Worm (Caenorhabditis elegans) whole organism, L4 larva: ENCODE data around the gene Y77E11A.12.

Source experiments
- F26F4.8 ChIP-seq: fragments of 200-800 bp; sonication (Bioruptor generic); conservative IDR thresholded peaks from 2 replicates; pipeline ENCODE4 v1.3.6; 2022; ENCODE audit warnings: missing genetic modification characterization, missing compliant biosample characterization
- F37D6.2 ChIP-seq: sonication (generic microtip); optimal IDR thresholded peaks from 2 replicates; lab custom pipeline; 2016; ENCODE audit warnings: mild to moderate bottlenecking, missing genetic modification characterization, missing compliant biosample characterization
- F49E8.2 ChIP-seq: sonication (generic microtip); optimal IDR thresholded peaks from 2 replicates; lab custom pipeline; 2016; ENCODE audit warnings: missing compliant biosample characterization, mild to moderate bottlenecking, missing genetic modification characterization, borderline replicate concordance
- T20F7.1 ChIP-seq: fragments of 200-800 bp; sonication (Bioruptor generic); optimal IDR thresholded peaks from 2 replicates; lab custom pipeline; 2018; ENCODE audit warnings: mild to moderate bottlenecking, missing genetic modification characterization, missing compliant biosample characterization
- T26A8.4 ChIP-seq: fragments of 200-800 bp; sonication (Bioruptor generic); IDR thresholded peaks from 2 replicates; pipeline ENCODE4 v1.3.6; 2022; ENCODE audit warnings: missing genetic modification characterization, missing compliant biosample characterization
- Y105C5A.15 ChIP-seq: fragments of 200-800 bp; sonication (Bioruptor generic); IDR thresholded peaks from 2 replicates; pipeline ENCODE4 v1.3.6; 2022; ENCODE audit warnings: missing genetic modification characterization, missing compliant biosample characterization
- Y75B8A.6 ChIP-seq: fragments of 200-800 bp; sonication (Bioruptor generic); IDR thresholded peaks from 2 replicates; pipeline ENCODE4 v1.3.6; 2022; ENCODE audit warnings: missing genetic modification reagents, missing genetic modification characterization, missing compliant biosample characterization
- ZK546.5 ChIP-seq, 2 experiments: sonication (generic microtip); optimal IDR thresholded peaks; 2 replicates each; lab custom pipeline; 2017; ENCODE audit warnings: missing biosample characterization in 2 of 2, missing genetic modification characterization in 2 of 2
- ama-1 ChIP-seq: fragments of 150-350 bp; optimal IDR thresholded peaks from 2 replicates; lab custom pipeline; 2014; ENCODE audit warnings: inconsistent platforms, mixed read lengths
- attf-4 ChIP-seq: sonication (generic microtip); optimal IDR thresholded peaks from 3 replicates; lab custom pipeline; 2017; ENCODE audit warnings: missing biosample characterization, missing genetic modification characterization
- ceh-28 ChIP-seq: fragments of 150-350 bp; optimal IDR thresholded peaks from 2 replicates; lab custom pipeline; 2014; ENCODE audit warnings: missing biosample characterization, missing genetic modification reagents, missing genetic modification characterization
- ceh-32 ChIP-seq: sonication (generic microtip); optimal IDR thresholded peaks from 2 replicates; lab custom pipeline; 2016; ENCODE audit warnings: mild to moderate bottlenecking, missing genetic modification characterization, missing compliant biosample characterization; ENCODE audit not compliant: poor library complexity
- ceh-44 ChIP-seq: fragments of 200-800 bp; sonication (Bioruptor generic); IDR thresholded peaks from 2 replicates; pipeline ENCODE4 v1.3.6; 2022; ENCODE audit warnings: missing genetic modification reagents, missing genetic modification characterization, missing compliant biosample characterization
- ceh-62 ChIP-seq: sonication (generic microtip); optimal IDR thresholded peaks from 2 replicates; lab custom pipeline; 2017; ENCODE audit warnings: missing biosample characterization, missing genetic modification characterization
- ceh-82 ChIP-seq: sonication (generic microtip); optimal IDR thresholded peaks from 2 replicates; lab custom pipeline; 2017; ENCODE audit warnings: missing biosample characterization, missing genetic modification characterization
- ces-1 ChIP-seq: fragments of 150-350 bp; sonication (generic microtip); optimal IDR thresholded peaks from 4 replicates; lab custom pipeline; 2014; ENCODE audit warnings: missing biosample characterization, missing genetic modification reagents, missing genetic modification characterization
- cey-2 ChIP-seq: sonication (generic microtip); optimal IDR thresholded peaks from 3 replicates; lab custom pipeline; 2017; ENCODE audit warnings: missing genetic modification characterization, mild to moderate bottlenecking, missing compliant biosample characterization, antibody characterized with exemption, borderline replicate concordance; ENCODE audit not compliant: insufficient read depth
- ctbp-1 ChIP-seq: fragments of 200-800 bp; sonication (Bioruptor generic); IDR thresholded peaks from 2 replicates; pipeline ENCODE4 v1.3.6; 2022; ENCODE audit warnings: missing genetic modification reagents, missing genetic modification characterization, missing compliant biosample characterization
- daf-12 ChIP-seq: fragments of 150-350 bp; optimal IDR thresholded peaks from 2 replicates; lab custom pipeline; 2014; ENCODE audit warnings: missing biosample characterization, missing genetic modification reagents, missing genetic modification characterization
- daf-16 ChIP-seq, 3 experiments: sonication (generic microtip); optimal IDR thresholded peaks; 2 replicates each; lab custom pipeline; 2016 to 2017; ENCODE audit warnings: missing genetic modification characterization in 3 of 3, missing genetic modification reagents in 3 of 3, mild to moderate bottlenecking in 2 of 3, missing compliant biosample characterization in 2 of 3, missing biosample characterization in 1 of 3, moderate library complexity in 1 of 3
- daf-19 ChIP-seq: fragments of 200-800 bp; sonication (Bioruptor generic); conservative IDR thresholded peaks from 2 replicates; pipeline ENCODE4 v1.3.6; 2022; ENCODE audit warnings: missing genetic modification characterization, missing compliant biosample characterization
- dpl-1 ChIP-seq: fragments of 150-350 bp; optimal IDR thresholded peaks from 2 replicates; lab custom pipeline; 2014; ENCODE audit warnings: missing biosample characterization, missing genetic modification reagents, missing genetic modification characterization
- duxl-1 ChIP-seq: sonication (generic microtip); optimal IDR thresholded peaks from 2 replicates; lab custom pipeline; 2016; ENCODE audit warnings: mild to moderate bottlenecking, missing genetic modification characterization, moderate library complexity, missing compliant biosample characterization; ENCODE audit not compliant: poor library complexity
- egl-43 ChIP-seq: fragments of 200-800 bp; sonication (Bioruptor generic); IDR thresholded peaks from 2 replicates; pipeline ENCODE4 v1.3.6; 2022; ENCODE audit warnings: missing genetic modification reagents, missing genetic modification characterization, missing compliant biosample characterization
- fos-1 ChIP-seq: fragments of 150-350 bp; optimal IDR thresholded peaks from 2 replicates; lab custom pipeline; 2014; ENCODE audit warnings: missing biosample characterization, missing genetic modification characterization
- hif-1 ChIP-seq, 2 experiments: sonication (generic microtip); optimal IDR thresholded peaks; 2 replicates each; lab custom pipeline; 2016 to 2017; ENCODE audit warnings: missing compliant biosample characterization in 2 of 2, missing genetic modification characterization in 2 of 2, missing genetic modification reagents in 2 of 2, missing genotype in 2 of 2, mild to moderate bottlenecking in 1 of 2
- hlh-30 ChIP-seq: sonication (generic microtip); optimal IDR thresholded peaks from 2 replicates; lab custom pipeline; 2017; ENCODE audit warnings: antibody characterized with exemption, mild to moderate bottlenecking, missing genetic modification characterization, missing compliant biosample characterization; ENCODE audit not compliant: insufficient read depth
- hmg-1.1 ChIP-seq: fragments of 200-800 bp; sonication (Bioruptor generic); IDR thresholded peaks from 2 replicates; pipeline ENCODE4 v1.3.6; 2022; ENCODE audit warnings: missing genetic modification reagents, missing genetic modification characterization, missing compliant biosample characterization
- jun-1 ChIP-seq: fragments of 150-350 bp; optimal IDR thresholded peaks from 2 replicates; lab custom pipeline; 2014; ENCODE audit warnings: missing biosample characterization, missing genetic modification reagents, missing genetic modification characterization
- lin-1 ChIP-seq: fragments of 200-800 bp; sonication (Bioruptor generic); IDR thresholded peaks from 2 replicates; pipeline ENCODE4 v1.3.6; 2022; ENCODE audit warnings: missing genetic modification reagents, missing genetic modification characterization, missing compliant biosample characterization
- lin-29 ChIP-seq: fragments of 200-800 bp; sonication (Bioruptor generic); IDR thresholded peaks from 2 replicates; pipeline ENCODE4 v1.3.6; 2022; ENCODE audit warnings: missing genetic modification reagents, missing genetic modification characterization, missing compliant biosample characterization
- lir-3 ChIP-seq: sonication (generic microtip); optimal IDR thresholded peaks from 2 replicates; lab custom pipeline; 2016; ENCODE audit warnings: mild to moderate bottlenecking, missing genetic modification characterization, missing compliant biosample characterization
- madf-5 ChIP-seq, 2 experiments: fragments of 200-800 bp; sonication (Bioruptor generic); IDR thresholded peaks; 2 replicates each; pipeline ENCODE4 v1.3.6; 2022; ENCODE audit warnings: missing compliant biosample characterization in 2 of 2, missing genetic modification characterization in 2 of 2
- mxl-3 ChIP-seq: fragments of 200-800 bp; sonication (Bioruptor generic); optimal IDR thresholded peaks from 2 replicates; lab custom pipeline; 2018; ENCODE audit warnings: mild to moderate bottlenecking, missing genetic modification characterization, missing compliant biosample characterization
- nhr-237 ChIP-seq: sonication (generic microtip); optimal IDR thresholded peaks from 2 replicates; lab custom pipeline; 2017; ENCODE audit warnings: missing biosample characterization, missing genetic modification characterization
- nhr-48 ChIP-seq: sonication (generic microtip); optimal IDR thresholded peaks from 2 replicates; lab custom pipeline; 2016; ENCODE audit warnings: mild to moderate bottlenecking, missing genetic modification characterization, missing compliant biosample characterization
- nhr-6 ChIP-seq: fragments of 150-350 bp; optimal IDR thresholded peaks from 2 replicates; lab custom pipeline; 2014; ENCODE audit warnings: missing biosample characterization, missing genetic modification characterization
- nhr-76 ChIP-seq: fragments of 150-350 bp; optimal IDR thresholded peaks from 2 replicates; lab custom pipeline; 2014; ENCODE audit warnings: missing biosample characterization, missing genetic modification characterization
- pha-4 ChIP-seq, 2 experiments: fragments of 150-350 bp in 1 of 2; fragments of 200-800 bp in 1 of 2; sonication (Bioruptor generic) in 1 of 2; IDR thresholded peaks in 1 of 2; optimal IDR thresholded peaks in 1 of 2; 2 replicates each; pipeline versions ENCODE4 v1.3.6 to Lab custom; 2014 to 2022; ENCODE audit warnings: missing genetic modification characterization in 2 of 2, missing genetic modification reagents in 2 of 2, missing biosample characterization in 1 of 2, missing compliant biosample characterization in 1 of 2
- php-3 ChIP-seq: fragments of 200-800 bp; sonication (Bioruptor generic); IDR thresholded peaks from 2 replicates; pipeline ENCODE4 v1.3.6; 2022; ENCODE audit warnings: missing genetic modification reagents, missing genetic modification characterization, missing compliant biosample characterization
- saeg-2 ChIP-seq: fragments of 200-800 bp; sonication (Bioruptor generic); IDR thresholded peaks from 2 replicates; pipeline ENCODE4 v1.3.6; 2022; ENCODE audit warnings: missing genetic modification reagents, missing genetic modification characterization, missing compliant biosample characterization
- set-16 ChIP-seq: fragments of 200-800 bp; sonication (Bioruptor generic); IDR thresholded peaks from 2 replicates; pipeline ENCODE4 v1.3.6; 2022; ENCODE audit warnings: missing genetic modification reagents, missing genetic modification characterization, missing compliant biosample characterization
- snpc-4 ChIP-seq: fragments of 150-350 bp; optimal IDR thresholded peaks from 2 replicates; lab custom pipeline; 2014; ENCODE audit warnings: missing biosample characterization, missing genetic modification characterization
- spr-1 ChIP-seq: sonication (generic microtip); optimal IDR thresholded peaks from 2 replicates; lab custom pipeline; 2016; ENCODE audit warnings: mild to moderate bottlenecking, missing genetic modification characterization, missing compliant biosample characterization
- spr-3 ChIP-seq: fragments of 200-800 bp; sonication (Bioruptor generic); optimal IDR thresholded peaks from 2 replicates; lab custom pipeline; 2018; ENCODE audit warnings: mild to moderate bottlenecking, missing genetic modification characterization, missing compliant biosample characterization
- tag-97 ChIP-seq: fragments of 200-800 bp; sonication (Bioruptor generic); IDR thresholded peaks from 2 replicates; pipeline ENCODE4 v1.3.6; 2022; ENCODE audit warnings: missing genetic modification characterization, missing compliant biosample characterization
- tra-1 ChIP-seq: fragments of 200-800 bp; sonication (Bioruptor generic); IDR thresholded peaks from 2 replicates; pipeline ENCODE4 v1.3.6; 2022; ENCODE audit warnings: missing genetic modification reagents, missing genetic modification characterization, missing compliant biosample characterization
- vab-7 ChIP-seq: fragments of 200-800 bp; sonication (Bioruptor generic); IDR thresholded peaks from 2 replicates; pipeline ENCODE4 v1.3.6; 2022; ENCODE audit warnings: missing genetic modification reagents, missing genetic modification characterization, missing compliant biosample characterization
- zfp-3 ChIP-seq: fragments of 200-800 bp; sonication (Bioruptor generic); conservative IDR thresholded peaks from 2 replicates; pipeline ENCODE4 v1.3.6; 2022; ENCODE audit warnings: missing genetic modification reagents, missing genetic modification characterization, missing compliant biosample characterization
- ztf-7 ChIP-seq: fragments of 150-350 bp; optimal IDR thresholded peaks from 2 replicates; lab custom pipeline; 2014; ENCODE audit warnings: missing biosample characterization, missing genetic modification characterization

Gene Y77E11A.12

DNA sequence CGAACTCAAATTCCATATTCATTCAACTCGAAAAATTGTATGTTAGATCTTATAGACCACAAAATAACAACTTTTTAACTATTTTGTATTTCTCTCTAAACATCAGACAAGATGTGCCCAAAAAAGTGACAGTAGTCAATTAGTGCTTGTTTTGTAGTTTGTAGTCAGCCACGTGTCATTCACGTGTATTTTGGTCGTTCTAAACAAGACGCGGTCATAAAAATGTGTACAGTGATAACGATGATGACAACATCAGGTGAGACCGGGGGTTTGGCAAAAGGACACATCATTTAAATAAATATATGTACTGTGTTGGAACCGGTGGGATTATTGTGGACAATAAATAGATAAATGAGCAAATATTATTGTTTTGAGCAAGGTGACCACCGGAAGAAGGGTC is 20.7 kb downstream of the Y77E11A.12 start (continued):
- TF ChIP-seq ceh-62 (tag; lab: Kevin White, UChicago), result no peak
- TF ChIP-seq jun-1, result no peak
- TF ChIP-seq F49E8.2 (tag; lab: Kevin White, UChicago), result no peak
- no peak for TF ChIP-seq dpl-1
- no peak for TF ChIP-seq nhr-237
- TF ChIP-seq ctbp-1 (GFP tag; lab: Robert Waterston, UW), result no peak
- TF ChIP-seq daf-16 (GFP tag; optimal IDR thresholded peaks at IDR 0.05; lab: Kevin White, UChicago), result peak in 1 of 2 experiments; percentile 22
- TF ChIP-seq daf-16 (tag; optimal IDR thresholded peaks at IDR 0.05; lab: Kevin White, UChicago), result peak; percentile 98
- TF ChIP-seq ces-1 (GFP tag; lab: Kevin White, UChicago), result no peak
- no peak for TF ChIP-seq vab-7 (GFP tag; lab: Robert Waterston, UW)
- no peak for TF ChIP-seq zfp-3 (GFP tag; lab: Robert Waterston, UW)
- TF ChIP-seq madf-5 (GFP tag; IDR thresholded peaks at IDR 0.05; lab: Robert Waterston, UW), result no peak
- no peak for TF ChIP-seq lin-29 (GFP tag; lab: Robert Waterston, UW)
- no peak for TF ChIP-seq ceh-82
- 0 out of 2 replicates have a peak, but pooled peaks have one; percentile 11 for TF ChIP-seq hmg-1.1 (GFP tag; lab: Robert Waterston, UW)
- no peak for TF ChIP-seq set-16 (GFP tag; lab: Robert Waterston, UW)
- no peak for TF ChIP-seq spr-3 (GFP tag; lab: Kevin White, UChicago)
- TF ChIP-seq ama-1 (lab: Kevin White, UChicago), result no peak
- TF ChIP-seq T20F7.1 (GFP tag; lab: Kevin White, UChicago), result peak; percentile 64
- TF ChIP-seq T26A8.4 (GFP tag; lab: Robert Waterston, UW), result no peak
- TF ChIP-seq F26F4.8 (GFP tag; lab: Robert Waterston, UW), result no peak
- no peak for TF ChIP-seq saeg-2
- TF ChIP-seq attf-4 (tag; lab: Kevin White, UChicago), result no peak
- TF ChIP-seq ceh-44 (GFP tag; lab: Robert Waterston, UW), result no peak
- TF ChIP-seq ztf-7 (tag; lab: Kevin White, UChicago), result no peak
- TF ChIP-seq Y105C5A.15, result no peak
- TF ChIP-seq ceh-28, result no peak
- TF ChIP-seq ZK546.5 (tag; optimal IDR thresholded peaks at IDR 0.05; lab: Kevin White, UChicago), result no peak
- TF ChIP-seq egl-43, result no peak
- TF ChIP-seq nhr-76 (tag; lab: Kevin White, UChicago), result no peak
- TF ChIP-seq php-3, result peak; percentile 85
- no peak for TF ChIP-seq tag-97 (GFP tag; lab: Robert Waterston, UW)
- TF ChIP-seq lin-1, result peak; percentile 28; the same call in 1 of the 2 replicates
- no peak for TF ChIP-seq fos-1
- no peak for TF ChIP-seq lir-3 (tag; lab: Kevin White, UChicago)
- TF ChIP-seq cey-2, result peak; percentile 2
- no peak for TF ChIP-seq Y75B8A.6 (GFP tag; lab: Robert Waterston, UW)
- peak; percentile 28 for TF ChIP-seq nhr-6 (tag; lab: Kevin White, UChicago)
- no peak for TF ChIP-seq daf-19 (GFP tag; lab: Robert Waterston, UW)
- TF ChIP-seq spr-1 (tag; lab: Kevin White, UChicago), result no peak
- TF ChIP-seq tra-1 (GFP tag; lab: Robert Waterston, UW), result peak; percentile 32; the same call in 1 of the 2 replicates
- TF ChIP-seq F37D6.2 (tag; lab: Kevin White, UChicago), result no peak
- TF ChIP-seq hif-1 (tag; optimal IDR thresholded peaks at IDR 0.05; lab: Kevin White, UChicago), result no peak
- no peak for TF ChIP-seq duxl-1 (tag; lab: Kevin White, UChicago)
- TF ChIP-seq daf-12 (tag; lab: Kevin White, UChicago), result no peak
- TF ChIP-seq snpc-4 (tag; lab: Kevin White, UChicago), result no peak
- TF ChIP-seq hlh-30 (tag; lab: Kevin White, UChicago), result peak; percentile 86
- TF ChIP-seq ceh-32 (tag; lab: Kevin White, UChicago), result no peak
- no peak for TF ChIP-seq pha-4 (GFP tag; IDR thresholded peaks at IDR 0.05; lab: Robert Waterston, UW)
- no peak for TF ChIP-seq pha-4 (tag; optimal IDR thresholded peaks at IDR 0.05; lab: Kevin White, UChicago)
- peak; percentile 80 for TF ChIP-seq nhr-48 (tag; lab: Kevin White, UChicago)
- peak; percentile 80 for TF ChIP-seq mxl-3
